Worm (Caenorhabditis elegans) whole organism, late embryonic: ENCODE data around the gene srh-98.

Source experiments
- fax-1 ChIP-seq: sonication (generic microtip); optimal IDR thresholded peaks from 2 replicates; lab custom pipeline; 2016; ENCODE audit warnings: missing genotype, missing genetic modification characterization, missing compliant biosample characterization
- sox-2 ChIP-seq: fragments of 200-800 bp; sonication (Bioruptor generic); IDR thresholded peaks from 2 replicates; pipeline ENCODE4 v1.3.6; 2022; ENCODE audit warnings: missing genetic modification reagents, missing genetic modification characterization, missing compliant biosample characterization
- ttx-3 ChIP-seq: sonication (generic microtip); optimal IDR thresholded peaks from 2 replicates; lab custom pipeline; 2016; ENCODE audit warnings: missing genetic modification reagents, missing genetic modification characterization, missing compliant biosample characterization

DNA sequence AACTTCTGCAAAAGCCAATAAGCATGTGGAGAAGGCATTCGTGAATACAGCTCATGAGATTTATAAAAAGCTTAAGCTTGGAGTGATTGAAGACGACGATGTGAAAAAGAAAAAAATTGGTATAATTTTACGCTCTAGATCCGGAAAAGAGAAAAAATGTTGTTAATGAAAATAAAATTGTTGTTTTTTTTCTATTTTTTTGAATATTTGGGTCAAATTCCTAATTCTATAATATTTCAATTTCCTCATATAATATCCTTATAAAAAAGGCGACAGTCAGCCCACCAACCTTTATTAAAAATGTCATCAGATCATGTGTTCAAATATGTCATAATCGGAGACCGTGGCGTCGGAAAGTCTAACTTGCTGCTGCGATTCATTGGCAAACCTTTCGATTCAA is 40.2 kb downstream of the srh-98 start, which contains the start of gene rabr-3:
- TF ChIP-seq ttx-3 (tag; lab: Kevin White, UChicago): no peak
- no peak for TF ChIP-seq sox-2 (GFP tag; lab: Robert Waterston, UW)
- no peak for TF ChIP-seq fax-1 (tag; lab: Kevin White, UChicago)
